Worm (Caenorhabditis elegans): ENCODE results near the gene T25B9.3.

- TF ChIP-seq M03D4.4 (tag; optimal IDR thresholded peaks at IDR 0.05): no peak
- TF ChIP-seq flh-1 (GFP tag; optimal IDR thresholded peaks at IDR 0.05): no peak
- TF ChIP-seq cnd-1 (tag; optimal IDR thresholded peaks at IDR 0.05): no peak
- TF ChIP-seq lin-13 (tag; optimal IDR thresholded peaks at IDR 0.05): no peak
- no peak for TF ChIP-seq nhr-28 (tag; optimal IDR thresholded peaks at IDR 0.05)
- TF ChIP-seq mep-1 (tag; optimal IDR thresholded peaks at IDR 0.05): no peak
- no peak for TF ChIP-seq pha-4 (tag; optimal IDR thresholded peaks at IDR 0.05)
- no peak for TF ChIP-seq unc-62 (GFP tag; optimal IDR thresholded peaks at IDR 0.05)
- no peak for TF ChIP-seq elt-3 (tag; optimal IDR thresholded peaks at IDR 0.05)
Observed at ce11 chrIV:10754685-10755084, 10.1 kb downstream of the T25B9.3 start, which contains the start of gene T25B9.5.

All from whole organism, mixed stage, embryonic.